Fruit fly (Drosophila melanogaster) whole organism, wandering third instar larva: ENCODE results near the gene Oatp33Ea.

Source experiments
- Abd-B ChIP-seq: fragments of >200 bp; optimal IDR thresholded peaks from 2 replicates; lab custom pipeline; 2017; ENCODE audit warnings: missing biosample characterization, missing genetic modification characterization
- CG32264 ChIP-seq: fragments of 200-800 bp; sonication (Bioruptor generic); optimal IDR thresholded peaks from 2 replicates; lab custom pipeline; 2016; ENCODE audit warnings: missing biosample characterization, missing genetic modification characterization
- CG9705 ChIP-seq: fragments of 200-800 bp; sonication (Bioruptor generic); optimal IDR thresholded peaks from 2 replicates; lab custom pipeline; 2018; ENCODE audit warnings: missing biosample characterization, mild to moderate bottlenecking, missing genetic modification characterization
- CrebA ChIP-seq: fragments of 200-800 bp; sonication (Bioruptor generic); optimal IDR thresholded peaks from 2 replicates; lab custom pipeline; 2016; ENCODE audit warnings: missing biosample characterization, mild to moderate bottlenecking, missing genetic modification characterization, borderline replicate concordance
- Dfd ChIP-seq: fragments of >200 bp; optimal IDR thresholded peaks from 2 replicates; lab custom pipeline; 2017; ENCODE audit warnings: missing biosample characterization, missing genetic modification characterization
- Dif ChIP-seq: fragments of 200-275, 200-300 bp; sonication (Bioruptor generic); optimal IDR thresholded peaks from 2 replicates; lab custom pipeline; 2018; ENCODE audit warnings: missing biosample characterization, missing genetic modification characterization; ENCODE audit not compliant: partially characterized antibody
- GATAd ChIP-seq: sonication (Bioruptor generic); optimal IDR thresholded peaks from 2 replicates; lab custom pipeline; 2016; ENCODE audit warnings: missing biosample characterization, missing genetic modification characterization
- HLH106 ChIP-seq: fragments of 200-800 bp; optimal IDR thresholded peaks from 3 replicates; lab custom pipeline; 2019; ENCODE audit warnings: missing biosample characterization, mild to moderate bottlenecking, missing genetic modification characterization, moderate library complexity
- Hnf4 ChIP-seq: fragments of 200-800 bp; sonication (Bioruptor generic); optimal IDR thresholded peaks from 2 replicates; lab custom pipeline; 2016; ENCODE audit warnings: missing biosample characterization, mild to moderate bottlenecking, missing genetic modification characterization
- Hr78 ChIP-seq: fragments of >200 bp; optimal IDR thresholded peaks from 2 replicates; lab custom pipeline; 2017; ENCODE audit warnings: missing biosample characterization, missing genetic modification characterization
- Hr83 ChIP-seq: fragments of 200-300 bp; sonication (Bioruptor generic); optimal IDR thresholded peaks from 2 replicates; lab custom pipeline; 2016; ENCODE audit warnings: missing biosample characterization, mild to moderate bottlenecking, missing genetic modification characterization, moderate library complexity; ENCODE audit not compliant: poor library complexity, severe bottlenecking
- Jra ChIP-seq: sonication (Bioruptor generic); optimal IDR thresholded peaks from 2 replicates; lab custom pipeline; 2016; ENCODE audit warnings: missing biosample characterization, missing genetic modification characterization
- Mio ChIP-seq: sonication (Bioruptor generic); optimal IDR thresholded peaks from 2 replicates; lab custom pipeline; 2016; ENCODE audit warnings: missing biosample characterization, missing genetic modification characterization
- Myc ChIP-seq: fragments of >200 bp; optimal IDR thresholded peaks from 2 replicates; lab custom pipeline; 2017
- N ChIP-seq: fragments of >200 bp; optimal IDR thresholded peaks from 2 replicates; lab custom pipeline; 2018; ENCODE audit warnings: missing biosample characterization, missing external identifiers, missing genetic modification characterization
- OdsH ChIP-seq: fragments of 200-800 bp; sonication (Bioruptor generic); optimal IDR thresholded peaks from 2 replicates; lab custom pipeline; 2016; ENCODE audit warnings: missing biosample characterization, mild to moderate bottlenecking, missing genetic modification characterization
- Rel ChIP-seq, 2 experiments: fragments of 200-800 bp; sonication (Bioruptor generic) in 1 of 2; optimal IDR thresholded peaks; 2 replicates in 1 of 2; 3 replicates in 1 of 2; lab custom pipeline; 2016 to 2019; ENCODE audit warnings: mild to moderate bottlenecking in 2 of 2, missing biosample characterization in 2 of 2, missing genetic modification characterization in 2 of 2, moderate library complexity in 1 of 2
- Sp1 ChIP-seq: fragments of 200-800 bp; sonication (Bioruptor generic); optimal IDR thresholded peaks from 3 replicates; lab custom pipeline; 2019; ENCODE audit warnings: missing biosample characterization, mild to moderate bottlenecking, missing genetic modification characterization, moderate library complexity
- Vsx2 ChIP-seq: fragments of 200-300, 225-300 bp; sonication (Bioruptor generic); optimal IDR thresholded peaks from 2 replicates; lab custom pipeline; 2018; ENCODE audit warnings: missing biosample characterization, missing genetic modification characterization; ENCODE audit not compliant: partially characterized antibody
- br ChIP-seq: fragments of 200-800 bp; sonication (Bioruptor generic); optimal IDR thresholded peaks from 2 replicates; lab custom pipeline; 2016; ENCODE audit warnings: missing biosample characterization, missing genetic modification characterization
- brk ChIP-seq: fragments of 200-800 bp; sonication (Bioruptor generic); optimal IDR thresholded peaks from 2 replicates; lab custom pipeline; 2016; ENCODE audit warnings: missing biosample characterization, mild to moderate bottlenecking, missing genetic modification characterization
- dl ChIP-seq, 2 experiments: fragments of 175-275, 200-275 bp in 1 of 2; fragments of 200-275 bp in 1 of 2; sonication (Bioruptor generic); optimal IDR thresholded peaks; lab custom pipeline; 2018; ENCODE audit warnings: mild to moderate bottlenecking in 2 of 2, missing biosample characterization in 2 of 2, missing genetic modification characterization in 2 of 2, moderate library complexity in 2 of 2; ENCODE audit not compliant: partially characterized antibody in 2 of 2, insufficient read depth in 1 of 2
- dmrt93B ChIP-seq: fragments of 200-800 bp; sonication (Bioruptor generic); optimal IDR thresholded peaks from 2 replicates; lab custom pipeline; 2018; ENCODE audit warnings: missing biosample characterization, mild to moderate bottlenecking, missing genetic modification characterization
- dsf ChIP-seq: sonication (Bioruptor generic); optimal IDR thresholded peaks from 2 replicates; lab custom pipeline; 2016; ENCODE audit warnings: missing biosample characterization, missing genetic modification characterization, borderline replicate concordance
- ey ChIP-seq: fragments of 200-800 bp; sonication (Bioruptor generic); optimal IDR thresholded peaks from 2 replicates; lab custom pipeline; 2016; ENCODE audit warnings: missing biosample characterization, missing genetic modification characterization
- foxo ChIP-seq, 2 experiments: fragments of 200-800 bp; sonication (Bioruptor generic); optimal IDR thresholded peaks; 2 replicates in 1 of 2; 3 replicates in 1 of 2; lab custom pipeline; 2016 to 2017; ENCODE audit warnings: missing biosample characterization in 2 of 2, missing genetic modification characterization in 2 of 2
- fru ChIP-seq: fragments of 200-800 bp; sonication (Bioruptor generic); optimal IDR thresholded peaks from 3 replicates; lab custom pipeline; 2016; ENCODE audit warnings: missing biosample characterization, mild to moderate bottlenecking, missing genetic modification characterization
- h ChIP-seq: fragments of 200-800 bp; sonication (Bioruptor generic); optimal IDR thresholded peaks from 3 replicates; lab custom pipeline; 2016; ENCODE audit warnings: missing biosample characterization, mild to moderate bottlenecking, missing genetic modification characterization
- jim ChIP-seq: fragments of 175-275, 200-325 bp; sonication (Bioruptor generic); optimal IDR thresholded peaks from 2 replicates; lab custom pipeline; 2016; ENCODE audit warnings: missing biosample characterization, mild to moderate bottlenecking, missing genetic modification characterization
- lola ChIP-seq: fragments of >200 bp; optimal IDR thresholded peaks from 2 replicates; lab custom pipeline; 2017; ENCODE audit warnings: missing biosample characterization, missing genetic modification characterization
- pan ChIP-seq: fragments of >200 bp; optimal IDR thresholded peaks from 2 replicates; lab custom pipeline; 2017
- psq ChIP-seq: fragments of 200-800 bp; sonication (Bioruptor generic); optimal IDR thresholded peaks from 3 replicates; lab custom pipeline; 2017; ENCODE audit warnings: missing biosample characterization, mild to moderate bottlenecking, missing genetic modification characterization, moderate library complexity
- rgr ChIP-seq: fragments of 200-800 bp; sonication (Bioruptor generic); optimal IDR thresholded peaks from 3 replicates; lab custom pipeline; 2016; ENCODE audit warnings: missing biosample characterization, mild to moderate bottlenecking, missing genetic modification characterization
- sage ChIP-seq: fragments of 200-800 bp; sonication (Bioruptor generic); optimal IDR thresholded peaks from 2 replicates; lab custom pipeline; 2016; ENCODE audit warnings: missing biosample characterization, mild to moderate bottlenecking, missing genetic modification characterization
- sv ChIP-seq: fragments of 200-800 bp; sonication (Bioruptor generic); optimal IDR thresholded peaks from 3 replicates; lab custom pipeline; 2016; ENCODE audit warnings: missing biosample characterization, missing genetic modification characterization
- tai ChIP-seq: sonication (Bioruptor generic); optimal IDR thresholded peaks from 2 replicates; lab custom pipeline; 2016; ENCODE audit warnings: missing biosample characterization, missing genetic modification characterization
- usp ChIP-seq: fragments of >200 bp; optimal IDR thresholded peaks from 2 replicates; lab custom pipeline; 2017; ENCODE audit warnings: missing biosample characterization, missing genetic modification characterization
- woc ChIP-seq: sonication (Bioruptor generic); optimal IDR thresholded peaks from 2 replicates; lab custom pipeline; 2016; ENCODE audit warnings: missing biosample characterization, mild to moderate bottlenecking, missing genetic modification characterization

Gene Oatp33Ea

dm6 chr2L:12421188-12421587, 24.5 kb downstream of the Oatp33Ea start:
- TF ChIP-seq Rel (GFP tag; optimal IDR thresholded peaks at IDR 0.05; lab: Kevin White, UChicago) (no peak), Rel (tag; optimal IDR thresholded peaks at IDR 0.05; lab: Kevin White, UChicago) (peak; percentile 60), usp (GFP tag; lab: Kevin White, UChicago) (no peak)

- TF ChIP-seq Dfd = peak; percentile 22
- no peak for TF ChIP-seq Abd-B (GFP tag; lab: Kevin White, UChicago)
- no peak for TF ChIP-seq Hnf4 (GFP tag; lab: Kevin White, UChicago)
- no peak for TF ChIP-seq CG9705 (GFP tag; lab: Kevin White, UChicago)
- TF ChIP-seq dmrt93B (GFP tag; lab: Kevin White, UChicago) = no peak
- no peak for TF ChIP-seq dl (GFP tag; optimal IDR thresholded peaks at IDR 0.05; lab: Kevin White, UChicago; ENCODE audit: insufficient read depth in 1 of 2, partially characterized antibody in 2 of 2)
- peak; percentile 6 for TF ChIP-seq rgr
- no peak for TF ChIP-seq N (GFP tag; lab: Kevin White, UChicago)
- TF ChIP-seq usp (GFP tag; lab: Kevin White, UChicago) = no peak
- no peak for TF ChIP-seq Hr83 (GFP tag; lab: Kevin White, UChicago)
- TF ChIP-seq woc (GFP tag; lab: Kevin White, UChicago) = no peak
- TF ChIP-seq tai = no peak
- no peak for TF ChIP-seq GATAd
- no peak for TF ChIP-seq dsf
- no peak for TF ChIP-seq CrebA (GFP tag; lab: Kevin White, UChicago)
- TF ChIP-seq foxo (GFP tag; optimal IDR thresholded peaks at IDR 0.05; lab: Kevin White, UChicago) = peak in 1 of 2 experiments; percentile 44
- peak; percentile 8 for TF ChIP-seq h (GFP tag; lab: Kevin White, UChicago)
- TF ChIP-seq OdsH = no peak
- TF ChIP-seq HLH106 (tag; lab: Kevin White, UChicago) = peak; percentile 53
- no peak for TF ChIP-seq br (GFP tag; lab: Kevin White, UChicago)
- peak; percentile 5 for TF ChIP-seq fru (GFP tag; lab: Kevin White, UChicago)
- no peak for TF ChIP-seq sv (GFP tag; lab: Kevin White, UChicago)
- TF ChIP-seq pan (lab: Kevin White, UChicago) = no peak
- TF ChIP-seq Sp1 (GFP tag; lab: Kevin White, UChicago) = peak; percentile 36
- TF ChIP-seq sage (GFP tag; lab: Kevin White, UChicago) = no peak
- TF ChIP-seq psq = peak; percentile 6
- TF ChIP-seq Jra = no peak
- no peak for TF ChIP-seq Vsx2 (GFP tag; lab: Kevin White, UChicago)
- no peak for TF ChIP-seq Hr78
- no peak for TF ChIP-seq Mio
- TF ChIP-seq jim = no peak
- TF ChIP-seq Myc = no peak
- TF ChIP-seq Rel (GFP tag; optimal IDR thresholded peaks at IDR 0.05; lab: Kevin White, UChicago) = no peak
- TF ChIP-seq Rel (tag; optimal IDR thresholded peaks at IDR 0.05; lab: Kevin White, UChicago) = no peak
- TF ChIP-seq CG32264 (GFP tag; lab: Kevin White, UChicago) = no peak
- peak; percentile 2 for TF ChIP-seq ey (GFP tag; lab: Kevin White, UChicago)
- no peak for TF ChIP-seq Dif
- TF ChIP-seq lola = no peak
- no peak for TF ChIP-seq brk (GFP tag; lab: Kevin White, UChicago)
- TF ChIP-seq, all 38 proteins: peak for 9
Observed at dm6 chr2L:12415485-12416137, 30.1 kb downstream of the Oatp33Ea start.

DNA sequence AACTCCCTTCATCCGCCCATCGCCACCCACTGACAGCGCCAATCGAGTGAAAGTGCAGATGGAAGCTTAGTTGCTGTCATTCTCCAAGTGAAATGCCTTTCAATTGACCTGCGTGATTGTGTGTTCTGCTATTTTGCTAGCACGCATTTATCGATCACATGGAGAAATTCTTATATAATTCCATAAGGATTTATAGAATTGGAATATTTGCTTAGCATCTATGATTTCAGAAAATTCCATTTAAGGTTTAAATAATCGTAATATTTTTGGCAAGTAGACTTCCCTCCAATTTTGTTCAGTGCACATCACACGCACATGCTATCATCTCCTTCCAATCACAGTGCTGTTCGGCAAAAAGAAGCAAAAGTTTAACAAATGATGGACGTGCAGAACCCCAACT, 31.8 kb downstream of the Oatp33Ea start:
- TF ChIP-seq usp (GFP tag; lab: Kevin White, UChicago) (no peak), Abd-B (GFP tag; lab: Kevin White, UChicago) (no peak), dsf (no peak), Hr78 (no peak), jim (no peak), Mio (no peak), Sp1 (GFP tag; lab: Kevin White, UChicago) (no peak), foxo (GFP tag; optimal IDR thresholded peaks at IDR 0.05; lab: Kevin White, UChicago) (no peak)
